Fruit fly (Drosophila melanogaster) whole organism, embryonic: Measurements from ENCODE around the gene Rok.
A peak's percentile ranks its signal among the peaks of the same experiment; 100 is the strongest.

ENCODE experiments used
- Bdp1 ChIP-seq: fragments of 200-800 bp; sonication (Bioruptor generic); optimal IDR thresholded peaks from 3 replicates; lab custom pipeline; 2016; ENCODE audit warnings: missing biosample characterization, missing genetic modification characterization
- CG10209 ChIP-seq: fragments of 200-800 bp; sonication (Bioruptor generic); optimal IDR thresholded peaks from 3 replicates; lab custom pipeline; 2017; ENCODE audit warnings: missing biosample characterization, mild to moderate bottlenecking, missing genetic modification characterization, missing genetic modification reagents
- CG10959 ChIP-seq: fragments of 200-800 bp; sonication (Bioruptor generic); IDR thresholded peaks from 2 replicates; pipeline ENCODE4 v1.3.6; 2022; ENCODE audit warnings: missing biosample characterization, missing genetic modification characterization
- CG11093 ChIP-seq: fragments of 200-800 bp; sonication (Bioruptor generic); IDR thresholded peaks from 3 replicates; pipeline ENCODE4 v1.3.6; 2022; ENCODE audit warnings: missing biosample characterization, missing genetic modification characterization
- CG15601 ChIP-seq: fragments of 200-800 bp; sonication (Bioruptor generic); optimal IDR thresholded peaks from 3 replicates; lab custom pipeline; 2019; ENCODE audit warnings: missing biosample characterization, mild to moderate bottlenecking, missing genetic modification characterization, moderate library complexity
- CG18011 ChIP-seq: fragments of 200-800 bp; sonication (Bioruptor generic); optimal IDR thresholded peaks from 2 replicates; lab custom pipeline; 2017; ENCODE audit warnings: missing biosample characterization, missing genetic modification characterization, mild to moderate bottlenecking, moderate library complexity, missing genotype
- CG18599 ChIP-seq: fragments of 200-800 bp; sonication (Bioruptor generic); optimal IDR thresholded peaks from 3 replicates; lab custom pipeline; 2017; ENCODE audit warnings: missing biosample characterization, missing genetic modification characterization, mild to moderate bottlenecking, moderate library complexity, missing genetic modification reagents
- CG30020 ChIP-seq: fragments of 200-800 bp; optimal IDR thresholded peaks from 2 replicates; lab custom pipeline; 2019; ENCODE audit warnings: missing biosample characterization, mild to moderate bottlenecking, missing genetic modification characterization, moderate library complexity
- CG5180 ChIP-seq: fragments of 200-800 bp; sonication (Bioruptor generic); optimal IDR thresholded peaks from 3 replicates; lab custom pipeline; 2017; ENCODE audit warnings: missing biosample characterization, missing genetic modification characterization, mild to moderate bottlenecking, moderate library complexity, missing genetic modification reagents
- CG6254 ChIP-seq: fragments of 200-800 bp; sonication (Bioruptor generic); optimal IDR thresholded peaks from 3 replicates; lab custom pipeline; 2017; ENCODE audit warnings: mild to moderate bottlenecking, missing biosample characterization, missing genetic modification reagents, missing genetic modification characterization
- CG7271 ChIP-seq: fragments of 200-800 bp; sonication (Bioruptor generic); optimal IDR thresholded peaks from 2 replicates; lab custom pipeline; 2018; ENCODE audit warnings: missing biosample characterization, mild to moderate bottlenecking, missing genetic modification characterization, moderate library complexity
- CG7963 ChIP-seq: fragments of 200-800 bp; sonication (Bioruptor generic); IDR thresholded peaks from 3 replicates; pipeline ENCODE4 v1.3.6; 2022; ENCODE audit warnings: missing biosample characterization, missing genetic modification characterization; ENCODE audit not compliant: partially characterized antibody
- CG8089 ChIP-seq: fragments of 200-800 bp; sonication (Bioruptor generic); optimal IDR thresholded peaks from 3 replicates; lab custom pipeline; 2016; ENCODE audit warnings: missing biosample characterization, missing genetic modification characterization
- CG8290 ChIP-seq, 3 experiments: fragments of 200-800 bp; sonication (Bioruptor generic); optimal IDR thresholded peaks; 2 replicates each; lab custom pipeline; 2016 to 2019; ENCODE audit warnings: missing biosample characterization in 3 of 3, missing genetic modification characterization in 3 of 3, mild to moderate bottlenecking in 2 of 3, moderate library complexity in 1 of 3
- CG8388 ChIP-seq: fragments of 200-800 bp; sonication (Bioruptor generic); optimal IDR thresholded peaks from 2 replicates; lab custom pipeline; 2019; ENCODE audit warnings: missing biosample characterization, mild to moderate bottlenecking, missing genetic modification characterization, moderate library complexity
- CG9817 ChIP-seq: fragments of 200-800 bp; sonication (Bioruptor generic); optimal IDR thresholded peaks from 2 replicates; lab custom pipeline; 2018; ENCODE audit warnings: missing biosample characterization, mild to moderate bottlenecking, missing genetic modification characterization, moderate library complexity
- CTCF ChIP-seq: fragments of 200-800 bp; sonication (Bioruptor generic); optimal IDR thresholded peaks from 2 replicates; lab custom pipeline; 2017; ENCODE audit warnings: missing biosample characterization, mild to moderate bottlenecking, missing genetic modification characterization, moderate library complexity
- Camta ChIP-seq: fragments of 200-800 bp; sonication (Bioruptor generic); optimal IDR thresholded peaks from 2 replicates; lab custom pipeline; 2016; ENCODE audit warnings: missing biosample characterization, missing genetic modification characterization
- D ChIP-seq, 2 experiments: fragments of 200-800 bp in 1 of 2; fragments of >200 bp in 1 of 2; sonication (Bioruptor generic) in 1 of 2; optimal IDR thresholded peaks; 2 replicates in 1 of 2; 3 replicates in 1 of 2; lab custom pipeline; 2017; ENCODE audit warnings: mild to moderate bottlenecking in 1 of 2, missing biosample characterization in 1 of 2, missing genetic modification characterization in 1 of 2, missing genetic modification reagents in 1 of 2
- Dbx ChIP-seq: fragments of 200-800 bp; sonication (Bioruptor generic); IDR thresholded peaks from 3 replicates; pipeline ENCODE4 v1.3.6; 2022; ENCODE audit warnings: missing biosample characterization, missing genetic modification characterization
- Ets65A ChIP-seq: fragments of 200-800 bp; sonication (Bioruptor generic); peaks from one replicate; lab custom pipeline; 2016; ENCODE audit warnings: missing biosample characterization, missing genetic modification characterization
- Fer2 ChIP-seq: fragments of 200-800 bp; sonication (Bioruptor generic); optimal IDR thresholded peaks from 2 replicates; lab custom pipeline; 2018; ENCODE audit warnings: missing biosample characterization, mild to moderate bottlenecking, missing genetic modification characterization, moderate library complexity
- HmgD ChIP-seq: fragments of 200-800 bp; sonication (Bioruptor generic); optimal IDR thresholded peaks from 3 replicates; lab custom pipeline; 2016; ENCODE audit warnings: missing biosample characterization, missing genetic modification characterization
- Hr3 ChIP-seq: fragments of 200-800 bp; sonication (Bioruptor generic); optimal IDR thresholded peaks from 3 replicates; lab custom pipeline; 2016; ENCODE audit warnings: missing biosample characterization, missing genetic modification characterization
- NFAT ChIP-seq: fragments of 200-800 bp; sonication (Bioruptor generic); IDR thresholded peaks from 2 replicates; pipeline ENCODE4 v1.3.6; 2022; ENCODE audit warnings: missing biosample characterization, missing genetic modification characterization
- Pdp1 ChIP-seq, 2 experiments: fragments of 200-800 bp; sonication (Bioruptor generic); optimal IDR thresholded peaks; 3 replicates each; lab custom pipeline; 2016; ENCODE audit warnings: missing biosample characterization in 2 of 2, missing genetic modification characterization in 2 of 2, mild to moderate bottlenecking in 1 of 2, moderate library complexity in 1 of 2
- Side ChIP-seq: fragments of 200-800 bp; sonication (Bioruptor generic); optimal IDR thresholded peaks from 2 replicates; lab custom pipeline; 2016; ENCODE audit warnings: missing biosample characterization, missing genetic modification characterization
- cg ChIP-seq: fragments of 200-800 bp; sonication (Bioruptor generic); optimal IDR thresholded peaks from 3 replicates; lab custom pipeline; 2019; ENCODE audit warnings: missing biosample characterization, mild to moderate bottlenecking, missing genetic modification characterization, moderate library complexity
- chif ChIP-seq, 2 experiments: fragments of 200-800 bp; sonication (Bioruptor generic); optimal IDR thresholded peaks; 3 replicates each; lab custom pipeline; 2016; ENCODE audit warnings: missing biosample characterization in 2 of 2, missing genetic modification characterization in 2 of 2
- corto ChIP-seq: fragments of 200-800 bp; sonication (Bioruptor generic); optimal IDR thresholded peaks from 2 replicates; lab custom pipeline; 2016; ENCODE audit warnings: missing biosample characterization, mild to moderate bottlenecking, missing genetic modification characterization, moderate library complexity
- crc ChIP-seq: fragments of 200-800 bp; sonication (Bioruptor generic); optimal IDR thresholded peaks from 2 replicates; lab custom pipeline; 2016; ENCODE audit warnings: missing biosample characterization, missing genetic modification characterization
- croc ChIP-seq: fragments of 200-800 bp; sonication (Bioruptor generic); conservative IDR thresholded peaks from 3 replicates; pipeline ENCODE4 v1.3.6; 2022; ENCODE audit warnings: missing biosample characterization, missing genetic modification characterization
- cwo ChIP-seq: fragments of 200-800 bp; sonication (Bioruptor generic); optimal IDR thresholded peaks from 3 replicates; lab custom pipeline; 2017; ENCODE audit warnings: missing biosample characterization, missing genetic modification characterization, mild to moderate bottlenecking, moderate library complexity, missing genetic modification reagents
- dm ChIP-seq: fragments of 200-800 bp; sonication (Bioruptor generic); optimal IDR thresholded peaks from 3 replicates; lab custom pipeline; 2016; ENCODE audit warnings: missing biosample characterization, missing genetic modification characterization
- en ChIP-seq: fragments of 200-800 bp; sonication (Bioruptor generic); optimal IDR thresholded peaks from 2 replicates; lab custom pipeline; 2016; ENCODE audit warnings: missing biosample characterization, missing genetic modification characterization
- ewg ChIP-seq: fragments of 200-800 bp; sonication (Bioruptor generic); optimal IDR thresholded peaks from 3 replicates; lab custom pipeline; 2017; ENCODE audit warnings: mild to moderate bottlenecking, missing biosample characterization, missing genetic modification reagents, missing genetic modification characterization
- fd64A ChIP-seq: fragments of 200-800 bp; sonication (Bioruptor generic); optimal IDR thresholded peaks from 3 replicates; lab custom pipeline; 2018; ENCODE audit warnings: missing biosample characterization, mild to moderate bottlenecking, missing genetic modification characterization
- gem ChIP-seq: fragments of 200-800 bp; sonication (Bioruptor generic); optimal IDR thresholded peaks from 2 replicates; lab custom pipeline; 2019; ENCODE audit warnings: missing biosample characterization, mild to moderate bottlenecking, missing genetic modification characterization, moderate library complexity
- hbn ChIP-seq: fragments of 200-800 bp; sonication (Bioruptor generic); IDR thresholded peaks from 2 replicates; pipeline ENCODE4 v1.3.6; 2022; ENCODE audit warnings: missing biosample characterization, missing genetic modification characterization; ENCODE audit not compliant: partially characterized antibody
- nerfin-1 ChIP-seq: fragments of 200-800 bp; sonication (Bioruptor generic); optimal IDR thresholded peaks from 3 replicates; lab custom pipeline; 2019; ENCODE audit warnings: missing biosample characterization, mild to moderate bottlenecking, missing genetic modification characterization, moderate library complexity
- odd ChIP-seq: fragments of 200-800 bp; sonication (Bioruptor generic); optimal IDR thresholded peaks from 2 replicates; lab custom pipeline; 2017; ENCODE audit warnings: missing biosample characterization, mild to moderate bottlenecking, missing genetic modification characterization
- pho ChIP-seq: fragments of 200-800 bp; sonication (Bioruptor generic); optimal IDR thresholded peaks from 2 replicates; lab custom pipeline; 2016; ENCODE audit warnings: missing biosample characterization, missing genetic modification characterization
- scrt ChIP-seq: fragments of 200-800 bp; sonication (Bioruptor generic); optimal IDR thresholded peaks from 2 replicates; lab custom pipeline; 2018; ENCODE audit warnings: missing biosample characterization, mild to moderate bottlenecking, missing genetic modification characterization, moderate library complexity
- sens ChIP-seq: fragments of 200-800 bp; sonication (Bioruptor generic); peaks from one replicate; lab custom pipeline; 2016; ENCODE audit warnings: missing biosample characterization, missing genetic modification characterization
- slou ChIP-seq: fragments of 200-800 bp; sonication (Bioruptor generic); optimal IDR thresholded peaks from 3 replicates; lab custom pipeline; 2016; ENCODE audit warnings: missing biosample characterization, missing genetic modification characterization
- trem ChIP-seq: fragments of 200-800 bp; optimal IDR thresholded peaks from 3 replicates; lab custom pipeline; 2019; ENCODE audit warnings: missing biosample characterization, mild to moderate bottlenecking, missing genetic modification characterization, moderate library complexity
- unc-4 ChIP-seq: fragments of 200-800 bp; sonication (Bioruptor generic); IDR thresholded peaks from 2 replicates; pipeline ENCODE4 v1.3.6; 2022; ENCODE audit warnings: missing biosample characterization, missing genetic modification characterization; ENCODE audit not compliant: partially characterized antibody
- zf30C ChIP-seq: fragments of 200-800 bp; sonication (Bioruptor generic); optimal IDR thresholded peaks from 3 replicates; lab custom pipeline; 2018; ENCODE audit warnings: missing biosample characterization, mild to moderate bottlenecking, missing genetic modification characterization
- zfh1 ChIP-seq: fragments of 200-800 bp; sonication (Bioruptor generic); IDR thresholded peaks from 3 replicates; pipeline ENCODE4 v1.3.6; 2022; ENCODE audit warnings: missing biosample characterization, missing genetic modification characterization

Gene Rok

dm6 chrX:16683765-16684164 is 46.6 kb upstream of the Rok start, which contains the start of gene Axs (continued):
- peak; percentile 21 for TF ChIP-seq CTCF (GFP tag; lab: Kevin White, UChicago)
- no peak for TF ChIP-seq cwo
- TF ChIP-seq CG7271 (tag; lab: Kevin White, UChicago), result no peak
- peak; percentile 0 for TF ChIP-seq CG9817 (tag; lab: Kevin White, UChicago)
- TF ChIP-seq ewg (GFP tag; lab: Kevin White, UChicago), result peak; percentile 47
- no peak for TF ChIP-seq crc (GFP tag; lab: Kevin White, UChicago)
- no peak for TF ChIP-seq zf30C (GFP tag; lab: Kevin White, UChicago)
- TF ChIP-seq CG6254, result no peak
- peak; percentile 4 for TF ChIP-seq CG18011 (GFP tag; lab: Kevin White, UChicago)
- peak; percentile 69 for TF ChIP-seq scrt (GFP tag; lab: Kevin White, UChicago)
- no peak for TF ChIP-seq Side (GFP tag; lab: Kevin White, UChicago)
- TF ChIP-seq fd64A, result no peak
- TF ChIP-seq cg (GFP tag; lab: Kevin White, UChicago), result peak; percentile 13
- no peak for TF ChIP-seq Fer2 (tag; lab: Kevin White, UChicago)
- no peak for TF ChIP-seq corto (GFP tag; lab: Kevin White, UChicago)
- no peak for TF ChIP-seq odd (GFP tag; lab: Kevin White, UChicago)
- TF ChIP-seq Ets65A (GFP tag; lab: Kevin White, UChicago), result peak; percentile 92
- TF ChIP-seq Camta (GFP tag; lab: Kevin White, UChicago), result no peak
- peak; percentile 76 for TF ChIP-seq sens (GFP tag; lab: Kevin White, UChicago)
- no peak for TF ChIP-seq CG5180 (GFP tag; lab: Kevin White, UChicago)
- no peak for TF ChIP-seq CG11093 (GFP tag; lab: Robert Waterston, UW)
- peak; percentile 24 for TF ChIP-seq HmgD (GFP tag; lab: Kevin White, UChicago)
- TF ChIP-seq CG18599 (GFP tag; lab: Kevin White, UChicago), result no peak
- no peak for TF ChIP-seq nerfin-1
- TF ChIP-seq NFAT (GFP tag; lab: Robert Waterston, UW), result peak; percentile 40; the same call in 1 of the 2 replicates
- peak; percentile 1 for TF ChIP-seq pho
- no peak for TF ChIP-seq CG10209 (GFP tag; lab: Kevin White, UChicago)
- TF ChIP-seq Pdp1 (GFP tag; optimal IDR thresholded peaks at IDR 0.05; lab: Kevin White, UChicago), result peak in 1 of 2 experiments; percentile 59
- no peak for TF ChIP-seq slou
- no peak for TF ChIP-seq Dbx
- peak; percentile 3 to 10 for TF ChIP-seq chif (GFP tag; optimal IDR thresholded peaks at IDR 0.05; lab: Kevin White, UChicago)
- peak; percentile 17 for TF ChIP-seq gem (tag; lab: Kevin White, UChicago)
- TF ChIP-seq CG8089 (GFP tag; lab: Kevin White, UChicago), result no peak
- TF ChIP-seq unc-4 (GFP tag; lab: Robert Waterston, UW), result peak; percentile 64
- TF ChIP-seq Bdp1, result no peak
- peak; percentile 4 for TF ChIP-seq CG30020 (tag; lab: Kevin White, UChicago)
- no peak for TF ChIP-seq en (GFP tag; lab: Kevin White, UChicago)
- TF ChIP-seq CG7963 (GFP tag; lab: Robert Waterston, UW), result peak; percentile 60; the same call in 1 of the 3 replicates
- no peak for TF ChIP-seq croc (GFP tag; lab: Robert Waterston, UW)
- TF ChIP-seq CG8388, result no peak
- no peak for TF ChIP-seq CG10959 (GFP tag; lab: Robert Waterston, UW)
- peak; percentile 61 for TF ChIP-seq trem (tag; lab: Kevin White, UChicago)
- no peak for TF ChIP-seq Hr3 (GFP tag; lab: Kevin White, UChicago)
- TF ChIP-seq dm (GFP tag; lab: Kevin White, UChicago), result peak; percentile 40
- TF ChIP-seq zfh1, result 0 out of 3 replicates have a peak, but pooled peaks have one; percentile 7
- TF ChIP-seq CG15601 (tag; lab: Kevin White, UChicago), result peak; percentile 32
- peak; percentile 85 for TF ChIP-seq CG8290 (GFP tag; optimal IDR thresholded peaks at IDR 0.05; lab: Kevin White, UChicago)
- TF ChIP-seq CG8290 (tag; optimal IDR thresholded peaks at IDR 0.05; lab: Kevin White, UChicago), result peak; percentile 54 to 87
- peak; percentile 50 for TF ChIP-seq hbn (GFP tag; lab: Robert Waterston, UW)
- TF ChIP-seq D (optimal IDR thresholded peaks at IDR 0.05; lab: Kevin White, UChicago), result no peak
- TF ChIP-seq D (GFP tag; optimal IDR thresholded peaks at IDR 0.05; lab: Kevin White, UChicago), result no peak
